Fruit fly (Drosophila melanogaster): ENCODE data around the gene CG42658.

- no peak for TF ChIP-seq rn (GFP tag; IDR thresholded peaks at IDR 0.05)
- no peak for TF ChIP-seq CG14655 (GFP tag; optimal IDR thresholded peaks at IDR 0.05)
- TF ChIP-seq D1 (tag; optimal IDR thresholded peaks at IDR 0.05): no peak
- TF ChIP-seq CG10348 (GFP tag; IDR thresholded peaks at IDR 0.05): no peak
- TF ChIP-seq EcR (GFP tag; optimal IDR thresholded peaks at IDR 0.05): no peak
- TF ChIP-seq Pif1A (GFP tag; optimal IDR thresholded peaks at IDR 0.05): no peak
- TF ChIP-seq CG8301 (tag; optimal IDR thresholded peaks at IDR 0.05): no peak
- no peak for TF ChIP-seq CG4496 (GFP tag; IDR thresholded peaks at IDR 0.05)
- no peak for TF ChIP-seq CG15710 (tag; optimal IDR thresholded peaks at IDR 0.05)
- no peak for TF ChIP-seq Ets98B (GFP tag; IDR thresholded peaks at IDR 0.05)
Measured at dm6 chr2L:2299803-2300202, 12.1 kb upstream of the CG42658 start, which contains the start of gene CG31949.
